Worm (Caenorhabditis elegans): Measurements from ENCODE around the gene C50E3.6.

Gene C50E3.6

DNA sequence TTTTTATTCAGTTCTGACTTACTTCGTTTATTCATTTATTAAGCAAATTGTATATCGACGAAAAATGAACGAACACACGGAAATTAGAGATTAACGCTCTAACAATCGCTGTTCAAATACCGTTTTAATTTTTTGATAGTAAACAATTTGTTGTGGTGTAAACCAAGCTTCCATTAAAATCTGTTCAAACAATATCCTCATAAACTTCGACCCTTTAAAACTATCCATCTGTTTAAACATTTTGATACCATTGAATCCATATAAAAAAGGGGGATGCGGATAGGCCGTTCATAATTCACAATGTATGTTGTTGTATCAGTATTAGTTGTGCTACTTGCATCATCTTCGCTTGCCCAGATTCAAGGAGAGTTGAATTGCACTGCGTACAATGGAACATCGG lies 36.2 kb upstream of the C50E3.6 start, which contains the start of gene F07C4.6:
F07C4.6 (plus strand) TSS at position 301 of the 400 bp plus-strand sequence.
- TF ChIP-seq tra-4 (tag; optimal IDR thresholded peaks at IDR 0.05): no peak
- no peak for TF ChIP-seq aly-1 (tag; optimal IDR thresholded peaks at IDR 0.05)
- no peak for TF ChIP-seq scrt-1 (GFP tag; IDR thresholded peaks at IDR 0.05)
- TF ChIP-seq ceh-13 (GFP tag; optimal IDR thresholded peaks at IDR 0.05): no peak
- TF ChIP-seq flt-1 (GFP tag; IDR thresholded peaks at IDR 0.05): no peak
- TF ChIP-seq ets-7 (tag; optimal IDR thresholded peaks at IDR 0.05): no peak
- no peak for TF ChIP-seq ceh-36 (tag; optimal IDR thresholded peaks at IDR 0.05)
- no peak for TF ChIP-seq pes-1 (GFP tag; IDR thresholded peaks at IDR 0.05)
- TF ChIP-seq hmbx-1 (tag; optimal IDR thresholded peaks at IDR 0.05): no peak
- no peak for TF ChIP-seq sea-1 (GFP tag; conservative IDR thresholded peaks at IDR 0.05)
- no peak for TF ChIP-seq hnd-1 (tag; optimal IDR thresholded peaks at IDR 0.05)
- TF ChIP-seq B0310.2 (tag; optimal IDR thresholded peaks at IDR 0.05): no peak
- no peak for TF ChIP-seq tbx-37 (GFP tag; conservative IDR thresholded peaks at IDR 0.05)
- no peak for TF ChIP-seq tbx-11 (GFP tag; IDR thresholded peaks at IDR 0.05)

DNA sequence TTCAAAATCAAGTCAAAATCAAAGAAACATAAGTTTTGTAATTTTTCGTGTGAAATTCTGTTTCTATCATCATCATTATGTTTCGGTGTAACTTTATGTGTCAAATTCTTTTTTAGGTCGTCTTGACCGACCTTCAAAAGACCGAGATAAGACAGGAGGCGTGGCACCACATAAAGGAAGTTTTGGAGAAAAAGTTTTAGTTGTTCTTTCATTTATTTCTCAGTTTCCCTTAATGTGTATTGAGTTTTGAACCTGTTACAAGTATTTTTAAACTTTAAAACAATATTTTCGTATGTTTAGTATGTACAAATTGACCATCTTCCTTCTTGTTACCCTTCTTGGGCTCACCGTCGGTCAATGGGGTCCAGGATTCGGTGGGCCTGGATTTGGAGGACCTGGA lies 34.3 kb upstream of the C50E3.6 start, which contains the start of gene grsp-4:
grsp-4 (plus strand) TSS at position 301 of the 400 bp plus-strand sequence.
- TF ChIP-seq B0310.2 (tag; optimal IDR thresholded peaks at IDR 0.05) (no peak), hmbx-1 (tag; optimal IDR thresholded peaks at IDR 0.05) (no peak), hmg-4 (GFP tag; optimal IDR thresholded peaks at IDR 0.05) (no peak), scrt-1 (GFP tag; IDR thresholded peaks at IDR 0.05) (no peak), tbx-37 (GFP tag; conservative IDR thresholded peaks at IDR 0.05) (no peak), sea-1 (GFP tag; conservative IDR thresholded peaks at IDR 0.05) (no peak), aly-1 (tag; optimal IDR thresholded peaks at IDR 0.05) (no peak), F13C5.2 (tag; optimal IDR thresholded peaks at IDR 0.05) (no peak), ama-1 (optimal IDR thresholded peaks at IDR 0.05) (no peak)

ce11 chrV:7624152-7624551 lies 33.8 kb upstream of the C50E3.6 start, which contains the start of gene C50E3.13:
Gene C50E3.13 (minus strand): TSS chrV:7624252.
- TF ChIP-seq hnd-1 (tag; optimal IDR thresholded peaks at IDR 0.05) (no peak), B0310.2 (tag; optimal IDR thresholded peaks at IDR 0.05) (no peak), aly-1 (tag; optimal IDR thresholded peaks at IDR 0.05) (no peak), ceh-13 (GFP tag; optimal IDR thresholded peaks at IDR 0.05) (no peak), pes-1 (GFP tag; IDR thresholded peaks at IDR 0.05) (no peak), tbx-11 (GFP tag; IDR thresholded peaks at IDR 0.05) (no peak), sea-1 (GFP tag; conservative IDR thresholded peaks at IDR 0.05) (no peak)

DNA sequence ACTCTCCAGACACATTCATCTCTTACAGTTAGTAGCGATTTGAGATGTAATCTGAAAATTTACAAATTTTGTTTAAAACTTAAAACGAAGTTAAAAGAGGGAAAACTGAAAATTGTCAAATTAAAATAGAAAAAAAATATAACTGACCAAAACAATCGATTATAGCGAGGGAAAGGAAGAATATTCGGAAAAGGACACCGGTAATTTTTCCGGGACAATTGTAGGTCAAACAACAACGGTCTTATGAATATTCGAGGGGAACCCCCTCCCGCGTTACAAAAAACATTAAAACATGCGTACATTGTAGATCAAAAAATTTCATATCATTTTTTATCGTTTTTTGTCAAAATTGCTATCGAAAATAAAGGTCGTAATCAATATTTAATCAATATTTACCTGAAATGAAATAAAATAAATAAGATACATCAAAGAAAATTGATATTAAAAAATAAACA lies 31.7 kb upstream of the C50E3.6 start, which contains the start of gene C50E3.12:
C50E3.12 (minus strand) TSS at position 51 of the 455 bp plus-strand sequence.
- TF ChIP-seq ets-7 (tag; optimal IDR thresholded peaks at IDR 0.05): no peak
- TF ChIP-seq ceh-13 (GFP tag; optimal IDR thresholded peaks at IDR 0.05): no peak
- no peak for TF ChIP-seq tra-4 (tag; optimal IDR thresholded peaks at IDR 0.05)
- TF ChIP-seq aly-1 (tag; optimal IDR thresholded peaks at IDR 0.05): no peak
- no peak for TF ChIP-seq ceh-36 (tag; optimal IDR thresholded peaks at IDR 0.05)
- TF ChIP-seq hnd-1 (tag; optimal IDR thresholded peaks at IDR 0.05): no peak
- no peak for TF ChIP-seq ama-1 (optimal IDR thresholded peaks at IDR 0.05)
- no peak for TF ChIP-seq sea-1 (GFP tag; conservative IDR thresholded peaks at IDR 0.05)
- no peak for TF ChIP-seq flt-1 (GFP tag; IDR thresholded peaks at IDR 0.05)
- no peak for TF ChIP-seq hmg-4 (GFP tag; optimal IDR thresholded peaks at IDR 0.05)
- no peak for TF ChIP-seq tbx-11 (GFP tag; IDR thresholded peaks at IDR 0.05)
- TF ChIP-seq hmbx-1 (tag; optimal IDR thresholded peaks at IDR 0.05): no peak
- no peak for TF ChIP-seq F13C5.2 (tag; optimal IDR thresholded peaks at IDR 0.05)
- no peak for TF ChIP-seq scrt-1 (GFP tag; IDR thresholded peaks at IDR 0.05)

DNA sequence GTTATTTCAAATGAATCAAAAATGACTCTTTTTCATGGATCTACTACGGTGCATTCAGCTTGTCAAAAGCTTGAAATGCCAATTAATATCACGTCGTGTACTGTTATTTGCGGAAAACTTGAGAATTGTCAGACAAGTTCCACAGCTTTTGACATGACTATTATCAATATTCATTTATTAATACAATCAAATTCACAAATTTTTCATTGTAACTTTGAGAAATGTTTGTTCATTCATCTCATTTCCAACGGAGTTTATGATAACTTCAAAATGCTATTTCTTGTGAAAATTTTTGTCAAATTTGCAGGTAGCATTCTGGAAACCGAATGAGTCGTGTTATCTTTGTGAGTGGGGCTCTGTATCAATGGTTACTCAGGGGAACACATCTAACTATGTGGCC lies 27.8 kb upstream of the C50E3.6 start, which contains the start of gene C50E3.15:
C50E3.15 (plus strand) TSS at position 301 of the 400 bp plus-strand sequence.
- TF ChIP-seq aly-1 (tag; optimal IDR thresholded peaks at IDR 0.05) (no peak), ceh-13 (GFP tag; optimal IDR thresholded peaks at IDR 0.05) (no peak), tbx-37 (GFP tag; conservative IDR thresholded peaks at IDR 0.05) (no peak), flt-1 (GFP tag; IDR thresholded peaks at IDR 0.05) (no peak), tbx-11 (GFP tag; IDR thresholded peaks at IDR 0.05) (no peak), ceh-36 (tag; optimal IDR thresholded peaks at IDR 0.05) (no peak), hnd-1 (tag; optimal IDR thresholded peaks at IDR 0.05) (no peak), hmg-4 (GFP tag; optimal IDR thresholded peaks at IDR 0.05) (no peak), sea-1 (GFP tag; conservative IDR thresholded peaks at IDR 0.05) (no peak), ama-1 (optimal IDR thresholded peaks at IDR 0.05) (no peak), pes-1 (GFP tag; IDR thresholded peaks at IDR 0.05) (no peak), tra-4 (tag; optimal IDR thresholded peaks at IDR 0.05) (no peak), ets-7 (tag; optimal IDR thresholded peaks at IDR 0.05) (no peak), F13C5.2 (tag; optimal IDR thresholded peaks at IDR 0.05) (no peak), B0310.2 (tag; optimal IDR thresholded peaks at IDR 0.05) (no peak), scrt-1 (GFP tag; IDR thresholded peaks at IDR 0.05) (no peak), hmbx-1 (tag; optimal IDR thresholded peaks at IDR 0.05) (no peak)

- TF ChIP-seq B0310.2 (tag; optimal IDR thresholded peaks at IDR 0.05) (no peak), tbx-37 (GFP tag; conservative IDR thresholded peaks at IDR 0.05) (no peak), pes-1 (GFP tag; IDR thresholded peaks at IDR 0.05) (no peak), flt-1 (GFP tag; IDR thresholded peaks at IDR 0.05) (no peak), ceh-36 (tag; optimal IDR thresholded peaks at IDR 0.05) (no peak), hmbx-1 (tag; optimal IDR thresholded peaks at IDR 0.05) (no peak), ets-7 (tag; optimal IDR thresholded peaks at IDR 0.05) (no peak), sea-1 (GFP tag; conservative IDR thresholded peaks at IDR 0.05) (no peak), F13C5.2 (tag; optimal IDR thresholded peaks at IDR 0.05) (no peak), hnd-1 (tag; optimal IDR thresholded peaks at IDR 0.05) (no peak), ama-1 (optimal IDR thresholded peaks at IDR 0.05) (no peak), scrt-1 (GFP tag; IDR thresholded peaks at IDR 0.05) (no peak), aly-1 (tag; optimal IDR thresholded peaks at IDR 0.05) (no peak), tbx-11 (GFP tag; IDR thresholded peaks at IDR 0.05) (no peak), hmg-4 (GFP tag; optimal IDR thresholded peaks at IDR 0.05) (no peak), ceh-13 (GFP tag; optimal IDR thresholded peaks at IDR 0.05) (no peak), tra-4 (tag; optimal IDR thresholded peaks at IDR 0.05) (no peak)
Measured at ce11 chrV:7612044-7612443, 21.7 kb upstream of the C50E3.6 start, which contains the start of gene clec-215. Gene clec-215 (plus strand): TSS chrV:7612344.
